Worm (Caenorhabditis elegans): Measurements from ENCODE around the gene amph-1.

amph-1 gene

DNA sequence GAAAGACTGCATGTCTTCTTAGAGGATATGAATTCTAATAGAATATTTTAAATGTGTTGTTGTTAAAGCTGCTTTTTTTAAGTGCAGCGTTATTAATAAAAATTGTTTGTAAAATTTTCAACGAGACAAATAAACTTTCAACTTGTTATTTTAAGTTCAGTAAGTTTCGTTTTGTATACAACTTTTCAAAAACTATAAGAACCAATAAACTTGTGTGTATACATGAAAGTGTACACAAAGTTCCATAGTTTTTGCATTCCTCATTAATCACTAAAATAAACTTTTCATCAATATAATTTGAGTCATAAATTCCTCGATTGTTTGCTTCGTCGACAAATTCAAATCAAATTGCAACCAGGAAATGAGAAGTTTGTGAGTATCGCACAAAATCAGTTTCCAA, 1.0 kb upstream of the amph-1 start, which contains the start of gene srm-3:
srm-3 (plus strand) TSS at position 301 of the 400 bp plus-strand sequence.
- TF ChIP-seq ztf-18 (tag; optimal IDR thresholded peaks at IDR 0.05) = no peak
- TF ChIP-seq F49E8.2 (tag; optimal IDR thresholded peaks at IDR 0.05; ENCODE audit: insufficient read depth) = no peak
- no peak for TF ChIP-seq D2030.7 (GFP tag; IDR thresholded peaks at IDR 0.05)
- no peak for TF ChIP-seq sptf-2 (GFP tag; optimal IDR thresholded peaks at IDR 0.05)
- TF ChIP-seq F37B4.10 (GFP tag; IDR thresholded peaks at IDR 0.05) = no peak
- TF ChIP-seq Y53G8AR.9 (GFP tag; conservative IDR thresholded peaks at IDR 0.05) = no peak
- TF ChIP-seq F52B5.7 (tag; optimal IDR thresholded peaks at IDR 0.05) = no peak
- TF ChIP-seq nhr-90 (tag; optimal IDR thresholded peaks at IDR 0.05) = no peak

DNA sequence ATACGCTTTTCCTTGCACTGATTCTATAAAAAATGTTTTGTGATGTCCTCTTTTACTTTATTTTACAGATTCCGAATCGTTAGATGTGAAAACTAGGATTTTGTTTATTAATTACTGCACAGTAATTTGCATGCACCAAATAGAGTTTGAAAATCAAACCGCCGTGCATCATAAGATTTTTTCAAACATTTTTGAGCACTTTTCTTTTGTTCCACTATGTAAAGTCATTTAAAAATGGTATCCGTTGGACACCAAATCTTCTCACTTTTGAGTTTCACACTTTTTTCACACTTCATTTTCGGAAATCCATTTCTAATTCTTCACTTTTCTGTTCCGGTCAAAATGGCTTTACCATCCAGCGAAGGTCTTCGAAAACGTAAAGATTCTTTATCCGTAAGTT, 4.5 kb downstream of the amph-1 start, which contains the start of gene degl-2:
degl-2 (plus strand) TSS at position 301 of the 400 bp plus-strand sequence.
- no peak for TF ChIP-seq T26A5.8 (tag; optimal IDR thresholded peaks at IDR 0.05)
- no peak for TF ChIP-seq fkh-3 (tag; optimal IDR thresholded peaks at IDR 0.05)
- no peak for TF ChIP-seq F57C9.4 (tag; optimal IDR thresholded peaks at IDR 0.05)
- TF ChIP-seq atf-7 (tag; optimal IDR thresholded peaks at IDR 0.05) = no peak
- no peak for TF ChIP-seq madf-6 (GFP tag; IDR thresholded peaks at IDR 0.05)
- no peak for TF ChIP-seq egl-18 (GFP tag; IDR thresholded peaks at IDR 0.05)
- no peak for TF ChIP-seq B0035.1 (tag; optimal IDR thresholded peaks at IDR 0.05)
- no peak for TF ChIP-seq dpff-1 (tag; optimal IDR thresholded peaks at IDR 0.05)
- no peak for TF ChIP-seq ceh-58 (GFP tag; IDR thresholded peaks at IDR 0.05)
- TF ChIP-seq ceh-100 (GFP tag; IDR thresholded peaks at IDR 0.05) = no peak
- TF ChIP-seq zfh-2 (GFP tag; conservative IDR thresholded peaks at IDR 0.05) = no peak
- no peak for TF ChIP-seq rpc-1 (optimal IDR thresholded peaks at IDR 0.05)
- no peak for TF ChIP-seq rpc-1 (tag; optimal IDR thresholded peaks at IDR 0.05)
- no peak for TF ChIP-seq nfyb-1 (GFP tag; IDR thresholded peaks at IDR 0.05)
- TF ChIP-seq die-1 (tag; optimal IDR thresholded peaks at IDR 0.05) = no peak

DNA sequence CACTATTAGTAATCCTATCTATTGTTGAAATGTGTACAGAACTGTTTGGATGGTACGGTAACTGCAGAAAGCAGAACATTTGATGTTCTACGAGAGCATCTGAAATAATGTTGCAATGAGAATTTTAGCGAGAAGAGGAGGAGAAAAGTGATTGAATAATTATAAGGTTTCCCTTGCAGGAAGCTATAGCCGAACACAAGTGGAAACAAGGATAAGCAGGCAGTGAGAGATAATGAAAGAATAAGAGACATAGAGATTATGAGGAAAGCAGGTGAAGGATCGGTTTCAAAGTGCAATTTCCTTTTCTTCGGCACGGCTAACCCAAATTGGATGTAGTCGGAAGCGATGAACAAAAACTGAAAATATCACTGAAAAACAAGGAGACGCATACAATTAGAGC, 5.7 kb downstream of the amph-1 start, which contains the start of gene del-2:
del-2 (minus strand) TSS at position 101 of the 400 bp plus-strand sequence.
- no peak for TF ChIP-seq F57A8.1 (GFP tag; optimal IDR thresholded peaks at IDR 0.05)
- no peak for TF ChIP-seq aptf-2 (GFP tag; conservative IDR thresholded peaks at IDR 0.05)
- TF ChIP-seq ztf-28 (GFP tag; IDR thresholded peaks at IDR 0.05) = no peak
- no peak for TF ChIP-seq lin-35 (GFP tag; optimal IDR thresholded peaks at IDR 0.05)
- no peak for TF ChIP-seq F10E7.11 (tag; optimal IDR thresholded peaks at IDR 0.05)
- no peak for TF ChIP-seq ama-1 (optimal IDR thresholded peaks at IDR 0.05)
- no peak for TF ChIP-seq ama-1 (GFP tag; optimal IDR thresholded peaks at IDR 0.05)
- TF ChIP-seq F55B11.4 (tag; optimal IDR thresholded peaks at IDR 0.05; ENCODE audit: borderline replicate concordance, insufficient read depth) = no peak
- no peak for TF ChIP-seq nhr-179 (tag; optimal IDR thresholded peaks at IDR 0.05)
- no peak for TF ChIP-seq mxl-1 (tag; optimal IDR thresholded peaks at IDR 0.05)
- no peak for TF ChIP-seq B0019.2 (GFP tag; conservative IDR thresholded peaks at IDR 0.05)
- no peak for TF ChIP-seq Y67H2A.10 (GFP tag; conservative IDR thresholded peaks at IDR 0.05)
- no peak for TF ChIP-seq nhr-80 (tag; optimal IDR thresholded peaks at IDR 0.05)
- no peak for TF ChIP-seq D2030.7 (GFP tag; IDR thresholded peaks at IDR 0.05)
- no peak for TF ChIP-seq lsy-27 (tag; optimal IDR thresholded peaks at IDR 0.05; ENCODE audit: borderline replicate concordance, insufficient read depth)
- no peak for TF ChIP-seq B0336.3 (GFP tag; IDR thresholded peaks at IDR 0.05)
- TF ChIP-seq attf-6 (GFP tag; IDR thresholded peaks at IDR 0.05) = no peak
- no peak for TF ChIP-seq madf-10 (tag; optimal IDR thresholded peaks at IDR 0.05)
- no peak for TF ChIP-seq ztf-25 (GFP tag; IDR thresholded peaks at IDR 0.05)

Data from whole organism, young adult.